Fruit fly (Drosophila melanogaster): ENCODE measurements around the gene Toll-9.

Toll-9 gene

DNA sequence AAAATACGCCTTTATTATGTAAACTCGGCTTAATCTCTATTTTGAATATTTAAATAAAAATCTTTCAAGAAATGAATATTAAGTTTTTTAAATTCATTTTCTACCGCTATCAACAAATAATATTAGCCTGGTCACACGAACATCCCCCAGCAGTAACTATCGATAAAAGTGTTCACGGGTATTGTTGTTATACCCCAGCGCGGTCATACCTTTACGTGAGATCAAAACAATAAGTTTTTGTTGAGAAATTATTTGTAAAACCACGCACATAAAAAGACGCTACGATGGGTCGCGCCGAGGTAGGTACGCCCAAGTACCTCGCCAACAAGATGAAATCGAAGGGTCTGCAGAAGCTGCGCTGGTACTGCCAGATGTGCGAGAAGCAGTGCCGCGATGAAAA is 9.9 kb downstream of the Toll-9 start, which contains the start of gene kin17 (continued):
- no peak for TF ChIP-seq sr (GFP tag; IDR thresholded peaks at IDR 0.05)
- peak; percentile 69 for TF ChIP-seq MBD-R2 (GFP tag; IDR thresholded peaks at IDR 0.05)
- TF ChIP-seq gt (GFP tag; IDR thresholded peaks at IDR 0.05) = no peak
- TF ChIP-seq CG10267 (tag; optimal IDR thresholded peaks at IDR 0.05) = peak; percentile 35
- no peak for TF ChIP-seq zfh1 (GFP tag; IDR thresholded peaks at IDR 0.05)
- TF ChIP-seq HLH4C (GFP tag; IDR thresholded peaks at IDR 0.05; ENCODE audit: partially characterized antibody) = 0 out of 3 replicates have a peak, but pooled peaks have one; percentile 36
- 0 out of 2 replicates have a peak, but pooled peaks have one; percentile 26 for TF ChIP-seq nerfin-2 (GFP tag; IDR thresholded peaks at IDR 0.05; ENCODE audit: partially characterized antibody)
- TF ChIP-seq CG8089 (GFP tag; optimal IDR thresholded peaks at IDR 0.05) = no peak
- no peak for TF ChIP-seq ci (GFP tag; IDR thresholded peaks at IDR 0.05)
- TF ChIP-seq Jarid2 (GFP tag; optimal IDR thresholded peaks at IDR 0.05) = no peak
- peak; percentile 58 for TF ChIP-seq YL-1 (GFP tag; optimal IDR thresholded peaks at IDR 0.05)
- no peak for TF ChIP-seq btn (GFP tag; optimal IDR thresholded peaks at IDR 0.05)
- no peak for TF ChIP-seq tx (GFP tag; optimal IDR thresholded peaks at IDR 0.05)
- TF ChIP-seq sens (GFP tag) = no peak
- peak; percentile 26; the same call in 1 of the 2 replicates for TF ChIP-seq CG3847 (GFP tag; IDR thresholded peaks at IDR 0.05)
- no peak for TF ChIP-seq Deaf1 (tag; optimal IDR thresholded peaks at IDR 0.05)
- TF ChIP-seq CG1603 (tag; optimal IDR thresholded peaks at IDR 0.05) = no peak
- TF ChIP-seq CG11093 (GFP tag; IDR thresholded peaks at IDR 0.05) = no peak
- peak; percentile 76; the same call in 3 of the 4 replicates for TF ChIP-seq Dll (GFP tag; IDR thresholded peaks at IDR 0.05; ENCODE audit: partially characterized antibody)
- no peak for TF ChIP-seq ewg (GFP tag; optimal IDR thresholded peaks at IDR 0.05)
- no peak for TF ChIP-seq Neu2 (GFP tag; optimal IDR thresholded peaks at IDR 0.05; ENCODE audit: borderline replicate concordance)
- TF ChIP-seq al (GFP tag; IDR thresholded peaks at IDR 0.05) = no peak
- TF ChIP-seq hth (optimal IDR thresholded peaks at IDR 0.05) = no peak
- no peak for TF ChIP-seq CG3281 (GFP tag; optimal IDR thresholded peaks at IDR 0.05)
- peak; percentile 39; the same call in 1 of the 2 replicates for TF ChIP-seq inv (GFP tag; IDR thresholded peaks at IDR 0.05; ENCODE audit: partially characterized antibody)
- TF ChIP-seq sob (GFP tag; IDR thresholded peaks at IDR 0.05) = no peak

DNA sequence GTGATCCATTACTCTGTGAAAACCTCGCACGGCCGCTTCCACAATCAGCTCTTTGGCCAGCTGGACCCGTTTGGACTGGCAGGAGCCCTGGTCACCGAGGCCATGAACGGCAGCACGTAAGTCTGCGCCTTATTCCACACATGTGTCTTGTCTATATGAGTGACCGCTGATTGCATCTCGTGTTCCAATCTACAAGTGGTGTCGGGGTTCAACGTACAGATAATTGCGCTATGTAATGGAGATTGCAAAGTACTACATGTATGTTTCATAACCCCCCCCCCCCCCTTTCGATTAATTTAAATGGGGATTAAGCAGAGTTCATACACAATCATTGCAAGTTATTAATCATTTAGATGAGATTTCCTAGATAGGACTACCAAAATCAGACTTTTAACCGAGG is 11.7 kb downstream of the Toll-9 start:
- TF ChIP-seq CG31365 (tag; optimal IDR thresholded peaks at IDR 0.05) (no peak), CG5953 (GFP tag; IDR thresholded peaks at IDR 0.05) (peak; percentile 26; the same call in 1 of the 2 replicates)

DNA sequence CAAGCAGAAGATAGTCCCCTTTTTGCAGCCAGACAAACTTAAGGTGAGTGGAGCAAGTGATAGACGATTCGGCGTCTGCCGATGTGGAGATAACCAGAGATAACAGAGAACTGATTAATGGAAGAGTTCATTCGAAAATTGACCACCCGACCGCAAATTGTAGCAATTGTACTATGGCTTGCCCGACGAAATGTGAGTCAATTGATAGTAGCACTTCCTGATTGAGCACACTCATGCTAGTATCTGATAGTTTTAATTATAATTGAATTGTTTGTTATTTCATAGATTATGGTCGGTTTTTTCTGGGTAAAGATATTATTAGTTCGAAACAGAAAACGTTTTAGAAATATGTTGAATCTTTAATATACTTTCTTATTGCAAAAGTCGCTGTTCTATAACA is 12.2 kb downstream of the Toll-9 start:
- TF ChIP-seq otp (GFP tag; IDR thresholded peaks at IDR 0.05) (no peak), sima (GFP tag; optimal IDR thresholded peaks at IDR 0.05) (no peak), Sry-β (GFP tag; optimal IDR thresholded peaks at IDR 0.05) (no peak), pum (GFP tag; optimal IDR thresholded peaks at IDR 0.05) (no peak), Ets65A (GFP tag) (peak; percentile 47), CG1233 (GFP tag; optimal IDR thresholded peaks at IDR 0.05) (no peak), Abd-B (GFP tag; optimal IDR thresholded peaks at IDR 0.05) (no peak), crc (GFP tag; optimal IDR thresholded peaks at IDR 0.05) (no peak), CG13287 (GFP tag; IDR thresholded peaks at IDR 0.05; ENCODE audit: partially characterized antibody) (no peak), CG17361 (GFP tag; IDR thresholded peaks at IDR 0.05) (no peak), sens (GFP tag) (peak; percentile 55), CG6175 (GFP tag; IDR thresholded peaks at IDR 0.05) (no peak), CG9876 (GFP tag; optimal IDR thresholded peaks at IDR 0.05) (no peak), Rfx (GFP tag; IDR thresholded peaks at IDR 0.05) (no peak), Dll (GFP tag; IDR thresholded peaks at IDR 0.05; ENCODE audit: partially characterized antibody) (no peak), exex (tag; optimal IDR thresholded peaks at IDR 0.05) (peak; percentile 85), cato (GFP tag; optimal IDR thresholded peaks at IDR 0.05; ENCODE audit: borderline replicate concordance) (no peak)

Measured in whole organism, embryonic.